Fruit fly (Drosophila melanogaster): ENCODE results near the gene CG7600.

Gene CG7600

dm6 chr3L:11199320-11199719, 11.3 kb upstream of the CG7600 start, which contains the start of gene CG7607:
CG7607 (plus strand) TSS chr3L:11199620.
- no peak for TF ChIP-seq CG7101 (tag; optimal IDR thresholded peaks at IDR 0.05)

DNA sequence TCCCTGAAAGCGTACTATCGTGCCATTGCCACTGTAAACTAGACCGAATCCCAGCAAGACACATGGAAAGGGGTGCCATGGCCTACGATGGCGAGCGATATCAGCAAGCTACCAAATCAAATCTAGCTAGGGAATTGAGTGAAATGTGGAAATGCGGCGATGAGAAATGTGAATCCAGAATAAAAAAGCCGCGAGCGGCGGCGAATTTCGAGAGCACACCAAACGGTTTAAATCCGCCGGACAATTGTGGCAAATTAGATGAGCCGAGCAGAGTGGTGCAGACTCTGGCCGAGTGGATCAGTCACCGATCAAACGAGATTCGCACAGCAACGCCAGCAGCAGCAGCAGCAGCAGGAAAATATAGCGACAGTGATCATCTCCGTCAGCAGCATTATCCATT, 9.5 kb upstream of the CG7600 start, which contains the start of gene nkt:
Gene nkt, plus strand, starts transcription at position 301 of the 400 bp plus-strand sequence.
- TF ChIP-seq tj (GFP tag; optimal IDR thresholded peaks at IDR 0.05), result no peak
- TF ChIP-seq bab1 (GFP tag; optimal IDR thresholded peaks at IDR 0.05), result no peak
- TF ChIP-seq Clk (GFP tag; optimal IDR thresholded peaks at IDR 0.05), result no peak
- TF ChIP-seq CG11617 (GFP tag; optimal IDR thresholded peaks at IDR 0.05), result no peak
- no peak for TF ChIP-seq CG7045 (GFP tag; optimal IDR thresholded peaks at IDR 0.05)
- TF ChIP-seq Hr96 (GFP tag; optimal IDR thresholded peaks at IDR 0.05), result no peak
- no peak for TF ChIP-seq Crg-1 (GFP tag; optimal IDR thresholded peaks at IDR 0.05)
- TF ChIP-seq CG7101 (tag; optimal IDR thresholded peaks at IDR 0.05), result no peak

DNA sequence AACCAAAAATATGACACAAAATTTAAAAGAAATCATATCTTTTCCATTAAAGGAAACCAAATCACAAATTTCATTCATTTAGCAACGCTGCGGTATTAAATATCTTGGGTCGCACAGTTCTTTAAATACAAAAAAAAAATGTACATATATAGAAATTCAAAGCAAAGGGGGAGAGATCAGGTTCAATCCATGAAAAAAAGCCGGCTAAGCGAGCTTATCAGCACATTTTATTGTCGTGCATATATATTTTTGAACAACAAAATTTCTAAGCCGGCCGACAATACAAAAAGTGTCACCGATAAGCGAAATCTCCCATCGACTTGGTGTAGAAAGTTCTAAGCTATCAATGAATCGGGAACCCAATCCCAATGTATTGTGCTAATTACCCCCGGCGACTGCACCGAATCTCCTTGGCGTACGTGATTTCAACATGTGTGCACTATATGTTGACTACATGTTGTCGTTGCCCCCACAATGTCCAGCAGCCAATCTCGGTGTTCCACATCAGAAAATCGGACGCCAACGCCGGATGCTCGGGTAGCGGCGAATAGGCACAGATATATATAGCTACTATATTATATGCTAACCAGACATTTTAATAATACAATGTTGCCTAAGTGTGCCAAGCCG, 6.7 kb upstream of the CG7600 start:
- no peak for TF ChIP-seq CG7045 (GFP tag; optimal IDR thresholded peaks at IDR 0.05)
- peak; percentile 96 for TF ChIP-seq tj (GFP tag; optimal IDR thresholded peaks at IDR 0.05)

DNA sequence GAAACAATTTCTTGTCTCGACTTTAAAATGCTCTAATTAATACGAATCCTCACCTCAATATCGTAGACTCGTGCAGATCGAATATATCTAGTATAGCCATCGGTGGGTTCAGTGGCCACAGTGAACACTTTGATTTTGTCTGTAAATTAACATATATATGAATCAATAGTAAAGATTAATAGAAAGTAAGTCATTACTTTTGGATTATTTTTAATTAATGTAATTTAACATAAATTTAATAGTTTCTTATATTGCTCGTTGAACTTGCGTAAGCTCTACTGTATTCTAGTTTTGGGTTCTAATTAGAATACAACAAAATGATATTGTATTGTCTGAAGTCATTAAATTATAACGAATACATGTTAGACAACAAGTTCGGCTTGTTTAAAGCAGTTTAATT, 5.7 kb upstream of the CG7600 start:
- TF ChIP-seq tj (GFP tag; optimal IDR thresholded peaks at IDR 0.05), result no peak
- peak; percentile 29 for TF ChIP-seq kay (GFP tag; ENCODE audit: borderline replicate concordance)
- no peak for TF ChIP-seq CG12768 (GFP tag; optimal IDR thresholded peaks at IDR 0.05)
- no peak for TF ChIP-seq cnc (optimal IDR thresholded peaks at IDR 0.05)
- no peak for TF ChIP-seq CG11617 (GFP tag; optimal IDR thresholded peaks at IDR 0.05)
- no peak for TF ChIP-seq toe (GFP tag; optimal IDR thresholded peaks at IDR 0.05)
- peak; percentile 6 for TF ChIP-seq CG7101 (tag; optimal IDR thresholded peaks at IDR 0.05)
- no peak for TF ChIP-seq CG14711 (tag; optimal IDR thresholded peaks at IDR 0.05)

DNA sequence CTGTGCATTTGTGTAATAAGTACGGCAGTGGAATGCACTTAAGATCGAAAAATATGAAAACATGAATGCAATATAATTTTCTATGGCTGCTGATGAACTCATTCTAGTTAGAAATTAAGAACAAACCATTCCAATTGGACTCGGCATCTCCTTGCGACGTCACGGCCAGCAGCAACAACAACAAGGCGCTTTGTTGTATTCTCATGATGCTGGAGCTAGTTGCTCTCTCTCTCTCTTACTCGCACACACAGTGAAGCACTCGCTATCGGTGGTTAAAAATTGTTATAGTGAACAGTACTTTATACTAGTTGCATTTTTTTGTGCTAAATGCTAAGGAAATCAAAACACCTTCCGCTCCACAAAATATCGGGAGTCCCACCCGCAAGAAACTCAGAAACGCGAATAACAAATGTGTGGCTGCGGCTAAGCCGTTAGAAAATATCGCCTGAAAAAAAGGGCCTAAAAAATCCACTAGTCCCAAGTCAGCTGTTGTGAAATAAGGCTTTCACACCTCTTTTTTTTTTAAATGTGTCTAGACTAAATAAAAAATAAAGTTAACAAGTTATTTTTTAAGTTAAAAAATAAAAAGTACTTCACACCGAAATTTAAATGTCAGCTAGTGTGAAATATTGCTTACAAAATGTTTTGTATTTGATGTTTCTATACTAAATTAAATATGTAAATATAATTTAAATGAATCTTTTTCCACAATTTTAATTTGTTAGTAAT, 4.8 kb upstream of the CG7600 start, which contains the start of gene Plod:
Gene Plod, minus strand, starts transcription at position 409 of the 729 bp plus-strand sequence.
- TF ChIP-seq tj (GFP tag; optimal IDR thresholded peaks at IDR 0.05) (peak; percentile 38), CG11617 (GFP tag; optimal IDR thresholded peaks at IDR 0.05) (peak; percentile 30), CG14711 (tag; optimal IDR thresholded peaks at IDR 0.05) (no peak), cnc (optimal IDR thresholded peaks at IDR 0.05) (no peak), Hr96 (GFP tag; optimal IDR thresholded peaks at IDR 0.05) (no peak), Mnt (GFP tag; optimal IDR thresholded peaks at IDR 0.05) (peak; percentile 55), pad (GFP tag; optimal IDR thresholded peaks at IDR 0.05) (no peak), CG7101 (tag; optimal IDR thresholded peaks at IDR 0.05) (peak; percentile 49), bab1 (GFP tag; optimal IDR thresholded peaks at IDR 0.05) (no peak), ovo (GFP tag; optimal IDR thresholded peaks at IDR 0.05) (peak; percentile 58)

DNA sequence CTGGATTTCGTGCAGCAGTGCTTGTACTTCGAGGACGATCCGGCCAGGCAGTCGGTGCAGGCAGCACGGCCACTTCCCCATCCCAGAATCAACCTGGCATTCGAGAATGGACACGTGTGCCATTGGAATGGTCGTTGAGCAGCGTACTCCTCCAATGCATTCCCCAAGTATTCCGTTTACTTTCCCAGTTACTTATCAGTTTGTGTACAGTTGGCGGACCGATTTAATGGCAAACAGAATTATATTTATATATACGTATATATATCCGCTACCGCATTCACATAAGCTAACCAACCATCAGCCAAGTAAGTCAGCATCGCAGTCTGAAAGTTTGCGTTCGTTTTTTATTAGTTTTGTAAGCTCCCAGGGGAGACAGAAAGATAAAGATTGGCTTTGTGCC, 3.1 kb downstream of the CG7600 start:
- TF ChIP-seq CG33017 (tag; optimal IDR thresholded peaks at IDR 0.05) (no peak), Crg-1 (GFP tag; optimal IDR thresholded peaks at IDR 0.05) (no peak), kay (GFP tag; ENCODE audit: borderline replicate concordance) (peak; percentile 88), cic (GFP tag; optimal IDR thresholded peaks at IDR 0.05) (peak; percentile 68), CG7101 (tag; optimal IDR thresholded peaks at IDR 0.05) (no peak), cnc (optimal IDR thresholded peaks at IDR 0.05) (no peak), bab1 (GFP tag; optimal IDR thresholded peaks at IDR 0.05) (no peak), CG1620 (GFP tag; optimal IDR thresholded peaks at IDR 0.05) (no peak), CG5204 (GFP tag; optimal IDR thresholded peaks at IDR 0.05) (no peak), CG11617 (GFP tag; optimal IDR thresholded peaks at IDR 0.05) (no peak), Hr96 (GFP tag; optimal IDR thresholded peaks at IDR 0.05) (no peak), CG7045 (GFP tag; optimal IDR thresholded peaks at IDR 0.05) (no peak), CG12768 (GFP tag; optimal IDR thresholded peaks at IDR 0.05) (peak; percentile 12), toe (GFP tag; optimal IDR thresholded peaks at IDR 0.05) (no peak), tj (GFP tag; optimal IDR thresholded peaks at IDR 0.05) (no peak), pad (GFP tag; optimal IDR thresholded peaks at IDR 0.05) (no peak), ovo (GFP tag; optimal IDR thresholded peaks at IDR 0.05) (no peak), CG14711 (tag; optimal IDR thresholded peaks at IDR 0.05) (no peak), Mnt (GFP tag; optimal IDR thresholded peaks at IDR 0.05) (no peak), Clk (GFP tag; optimal IDR thresholded peaks at IDR 0.05) (no peak)

Measured in whole organism, adult.